Fruit fly (Drosophila melanogaster): Measurements from ENCODE around the gene Srr.

Srr gene

DNA sequence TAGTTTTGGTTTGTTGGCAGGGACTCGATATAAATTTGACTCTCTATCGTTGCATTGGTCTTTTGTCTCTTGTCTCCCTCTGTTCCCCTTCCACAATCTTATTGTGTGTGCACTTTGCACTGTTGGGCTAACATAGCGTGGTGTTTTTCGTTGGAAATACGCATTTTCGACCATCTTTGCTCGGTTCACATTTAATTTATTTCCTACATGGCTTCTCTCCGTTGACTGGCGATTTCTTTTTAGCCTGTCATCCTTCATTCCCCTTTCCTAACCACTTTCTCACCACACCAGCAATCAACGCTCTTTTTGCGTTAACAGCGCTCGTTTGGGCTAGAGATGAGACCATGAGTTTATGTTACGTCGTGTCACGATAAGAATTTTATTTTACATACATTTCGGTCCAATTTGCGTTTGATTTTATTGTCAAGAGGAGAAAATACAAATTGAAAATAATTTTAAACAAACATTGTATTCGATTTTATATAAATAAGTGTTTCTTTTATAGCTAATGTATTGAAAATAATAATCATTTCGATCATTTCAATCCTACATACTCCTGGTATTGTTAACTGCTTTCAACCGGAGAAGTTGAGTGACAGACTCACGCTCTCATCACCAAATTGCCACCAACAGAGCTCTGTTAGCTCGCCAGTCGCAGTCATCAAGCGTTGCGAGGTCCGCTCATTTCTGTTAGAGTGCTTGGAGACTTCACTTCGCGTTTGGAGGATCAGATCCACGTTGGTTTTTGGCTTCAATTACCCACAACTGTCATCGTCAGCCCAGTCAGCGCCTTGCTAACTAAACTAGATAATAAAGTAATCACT, 23.8 kb upstream of the Srr start (continued):
- TF ChIP-seq Hr39 (GFP tag; optimal IDR thresholded peaks at IDR 0.05) (peak; percentile 58), topi (GFP tag; optimal IDR thresholded peaks at IDR 0.05) (peak; percentile 83), Ets96B (tag; optimal IDR thresholded peaks at IDR 0.05) (peak; percentile 84), OdsH (GFP tag; optimal IDR thresholded peaks at IDR 0.05) (peak; percentile 80), fd59A (GFP tag; optimal IDR thresholded peaks at IDR 0.05) (peak; percentile 67), CG6854 (GFP tag; optimal IDR thresholded peaks at IDR 0.05) (peak; percentile 77), Smox (GFP tag; optimal IDR thresholded peaks at IDR 0.05) (peak; percentile 88), salr (GFP tag; optimal IDR thresholded peaks at IDR 0.05) (peak; percentile 56 to 76), esn (GFP tag; optimal IDR thresholded peaks at IDR 0.05) (peak; percentile 89), CG11762 (GFP tag; optimal IDR thresholded peaks at IDR 0.05; ENCODE audit: insufficient read depth) (peak; percentile 68), fd85E (GFP tag; optimal IDR thresholded peaks at IDR 0.05) (peak; percentile 24), CG3919 (GFP tag; optimal IDR thresholded peaks at IDR 0.05) (peak; percentile 81), CG3032 (tag; optimal IDR thresholded peaks at IDR 0.05) (peak; percentile 84), CG8319 (GFP tag; optimal IDR thresholded peaks at IDR 0.05) (peak; percentile 30), Hr4 (GFP tag; optimal IDR thresholded peaks at IDR 0.05) (peak; percentile 85), dsx (GFP tag; optimal IDR thresholded peaks at IDR 0.05; ENCODE audit: poor library complexity, severe bottlenecking) (peak; percentile 81), svp (GFP tag) (peak; percentile 91), ss (GFP tag; optimal IDR thresholded peaks at IDR 0.05) (peak; percentile 84 to 89), CG1621 (tag; optimal IDR thresholded peaks at IDR 0.05) (peak; percentile 67), cyc (GFP tag; optimal IDR thresholded peaks at IDR 0.05) (peak; percentile 75), Eip93F (GFP tag; optimal IDR thresholded peaks at IDR 0.05) (peak; percentile 94), CG8119 (GFP tag; IDR thresholded peaks at IDR 0.05) (peak; percentile 79; the same call in 2 of the 3 replicates), net (GFP tag; optimal IDR thresholded peaks at IDR 0.05) (peak; percentile 75), CG7368 (GFP tag; optimal IDR thresholded peaks at IDR 0.05) (peak; percentile 69), Lpt (GFP tag; optimal IDR thresholded peaks at IDR 0.05) (peak; percentile 62), Gug (GFP tag; IDR thresholded peaks at IDR 0.05) (peak; percentile 53; the same call in 1 of the 2 replicates), CG15336 (GFP tag; IDR thresholded peaks at IDR 0.05) (peak; percentile 81), CG6163 (GFP tag; IDR thresholded peaks at IDR 0.05) (peak; percentile 64; the same call in 2 of the 3 replicates), achi (GFP tag; optimal IDR thresholded peaks at IDR 0.05) (peak; percentile 85), pdm3 (GFP tag; optimal IDR thresholded peaks at IDR 0.05) (peak; percentile 82), CG10631 (GFP tag; optimal IDR thresholded peaks at IDR 0.05) (peak; percentile 72)

DNA sequence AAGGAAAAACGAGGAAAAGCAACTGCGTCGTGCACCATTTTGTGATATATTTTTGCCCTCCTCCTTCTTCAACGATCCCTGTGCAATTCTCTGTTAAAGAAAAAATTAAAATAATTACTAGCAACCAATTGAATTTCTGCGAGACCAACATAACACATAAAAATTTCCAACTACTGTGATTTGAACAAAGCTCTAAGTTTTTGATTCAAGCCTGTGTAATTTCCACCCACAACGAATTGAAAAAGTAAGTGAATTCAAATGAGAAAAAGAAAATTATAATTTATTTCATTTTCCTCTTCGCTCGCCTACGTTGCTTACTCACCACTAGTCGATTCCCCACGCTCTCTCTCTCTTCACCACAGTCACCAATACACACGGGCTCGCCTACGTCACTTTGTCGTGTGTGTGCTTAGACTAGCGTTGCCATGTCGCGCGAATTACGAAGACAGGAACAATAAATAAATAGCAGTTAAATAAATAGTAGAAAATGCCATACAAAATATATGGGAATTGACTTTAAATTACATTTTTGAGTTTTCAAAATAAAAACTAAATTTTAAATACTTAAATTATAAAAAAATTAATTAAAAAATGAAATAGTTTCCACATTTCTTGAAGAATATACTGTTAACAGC, 22.8 kb upstream of the Srr start:
- peak; percentile 13 for TF ChIP-seq Ets96B (tag; optimal IDR thresholded peaks at IDR 0.05)
- TF ChIP-seq CG4318 (GFP tag; optimal IDR thresholded peaks at IDR 0.05) = no peak
- TF ChIP-seq CG11762 (GFP tag; optimal IDR thresholded peaks at IDR 0.05; ENCODE audit: insufficient read depth) = no peak
- TF ChIP-seq Smox (GFP tag; optimal IDR thresholded peaks at IDR 0.05) = peak; percentile 19
- TF ChIP-seq CG9139 (GFP tag; optimal IDR thresholded peaks at IDR 0.05) = peak; percentile 45
- TF ChIP-seq CG6276 (GFP tag; optimal IDR thresholded peaks at IDR 0.05) = peak; percentile 10
- TF ChIP-seq Sox15 (GFP tag; optimal IDR thresholded peaks at IDR 0.05) = no peak
- peak; percentile 17 for TF ChIP-seq Hr4 (GFP tag; optimal IDR thresholded peaks at IDR 0.05)
- peak; percentile 30 for TF ChIP-seq Met (GFP tag; optimal IDR thresholded peaks at IDR 0.05)
- peak; percentile 31 for TF ChIP-seq CG6808 (GFP tag; optimal IDR thresholded peaks at IDR 0.05)
- TF ChIP-seq ss (GFP tag; optimal IDR thresholded peaks at IDR 0.05) = peak in 1 of 2 experiments; percentile 52
- peak; percentile 5 for TF ChIP-seq topi (GFP tag; optimal IDR thresholded peaks at IDR 0.05)
- TF ChIP-seq fkh (GFP tag; optimal IDR thresholded peaks at IDR 0.05) = peak; percentile 92
- peak; percentile 13 for TF ChIP-seq lz (GFP tag; optimal IDR thresholded peaks at IDR 0.05)
- peak; percentile 46 for TF ChIP-seq dsx (GFP tag; optimal IDR thresholded peaks at IDR 0.05; ENCODE audit: poor library complexity, severe bottlenecking)
- peak; percentile 3 for TF ChIP-seq CG6792 (GFP tag; optimal IDR thresholded peaks at IDR 0.05)
- no peak for TF ChIP-seq CG8319 (GFP tag; optimal IDR thresholded peaks at IDR 0.05)
- TF ChIP-seq CG3032 (tag; optimal IDR thresholded peaks at IDR 0.05) = no peak
- no peak for TF ChIP-seq fd59A (GFP tag; optimal IDR thresholded peaks at IDR 0.05)
- TF ChIP-seq esn (GFP tag; optimal IDR thresholded peaks at IDR 0.05) = peak; percentile 5
- peak; percentile 31 for TF ChIP-seq Sox102F (GFP tag; optimal IDR thresholded peaks at IDR 0.05)
- peak in 1 of 2 experiments; percentile 17 for TF ChIP-seq salr (GFP tag; optimal IDR thresholded peaks at IDR 0.05)
- TF ChIP-seq CG16779 (tag; optimal IDR thresholded peaks at IDR 0.05) = peak; percentile 32
- no peak for TF ChIP-seq CG1621 (tag; optimal IDR thresholded peaks at IDR 0.05)
- TF ChIP-seq Lpt (GFP tag; optimal IDR thresholded peaks at IDR 0.05) = no peak
- TF ChIP-seq CG32006 (GFP tag; optimal IDR thresholded peaks at IDR 0.05) = no peak
- peak; percentile 57; the same call in 2 of the 3 replicates for TF ChIP-seq CG6163 (GFP tag; IDR thresholded peaks at IDR 0.05)
- TF ChIP-seq CG7368 (GFP tag; optimal IDR thresholded peaks at IDR 0.05) = peak; percentile 2
- peak; percentile 61; the same call in 2 of the 3 replicates for TF ChIP-seq eg (GFP tag; IDR thresholded peaks at IDR 0.05)
- TF ChIP-seq fd85E (GFP tag; optimal IDR thresholded peaks at IDR 0.05) = peak; percentile 38

Data from whole organism, prepupa.